Worm (Caenorhabditis elegans): ENCODE measurements around the gene set-9.

Gene set-9

ce11 chrIV:4347578-4348003 lies 39.9 kb downstream of the set-9 start (continued):
- TF ChIP-seq mxl-3 (GFP tag; optimal IDR thresholded peaks at IDR 0.05) (no peak), mdt-29 (GFP tag; IDR thresholded peaks at IDR 0.05) (0 out of 2 replicates have a peak, but pooled peaks have one; percentile 24), daf-19 (GFP tag; conservative IDR thresholded peaks at IDR 0.05) (no peak), tag-97 (GFP tag; IDR thresholded peaks at IDR 0.05) (no peak), ceh-62 (tag; optimal IDR thresholded peaks at IDR 0.05) (no peak), daf-16 (GFP tag; optimal IDR thresholded peaks at IDR 0.05) (no peak), daf-16 (tag; optimal IDR thresholded peaks at IDR 0.05) (peak; percentile 15), lsy-2 (tag; optimal IDR thresholded peaks at IDR 0.05) (no peak), ctbp-1 (GFP tag; IDR thresholded peaks at IDR 0.05) (no peak), rbr-2 (tag; optimal IDR thresholded peaks at IDR 0.05) (no peak), Y105C5A.15 (GFP tag; IDR thresholded peaks at IDR 0.05) (no peak), nhr-77 (tag; optimal IDR thresholded peaks at IDR 0.05) (no peak), F49E8.2 (tag; optimal IDR thresholded peaks at IDR 0.05; ENCODE audit: borderline replicate concordance) (peak; percentile 68), duxl-1 (tag; optimal IDR thresholded peaks at IDR 0.05; ENCODE audit: poor library complexity) (peak; percentile 56), madf-9 (GFP tag; conservative IDR thresholded peaks at IDR 0.05) (no peak), tra-1 (GFP tag; IDR thresholded peaks at IDR 0.05) (no peak), hlh-30 (tag; optimal IDR thresholded peaks at IDR 0.05; ENCODE audit: insufficient read depth) (no peak), nhr-48 (tag; optimal IDR thresholded peaks at IDR 0.05) (no peak), nhr-42 (GFP tag; IDR thresholded peaks at IDR 0.05) (no peak), cey-2 (tag; optimal IDR thresholded peaks at IDR 0.05; ENCODE audit: borderline replicate concordance, insufficient read depth) (no peak), mes-2 (tag; optimal IDR thresholded peaks at IDR 0.05; ENCODE audit: poor library complexity, severe bottlenecking) (peak; percentile 29), daf-8 (GFP tag; IDR thresholded peaks at IDR 0.05) (no peak), T26A8.4 (GFP tag; IDR thresholded peaks at IDR 0.05) (peak; percentile 51; the same call in 1 of the 2 replicates), ztf-7 (tag; optimal IDR thresholded peaks at IDR 0.05) (no peak), zip-11 (GFP tag; IDR thresholded peaks at IDR 0.05) (no peak), nhr-25 (tag; optimal IDR thresholded peaks at IDR 0.05; ENCODE audit: borderline replicate concordance, insufficient read depth) (no peak), ceh-44 (GFP tag; IDR thresholded peaks at IDR 0.05) (0 out of 2 replicates have a peak, but pooled peaks have one; percentile 25), lin-1 (GFP tag; IDR thresholded peaks at IDR 0.05) (peak; percentile 21; the same call in 1 of the 2 replicates), ZK546.5 (tag; optimal IDR thresholded peaks at IDR 0.05) (no peak), aly-2 (tag; optimal IDR thresholded peaks at IDR 0.05) (no peak), nhr-111 (GFP tag; optimal IDR thresholded peaks at IDR 0.05) (no peak), zfp-2 (tag; optimal IDR thresholded peaks at IDR 0.05) (no peak), jun-1 (tag; optimal IDR thresholded peaks at IDR 0.05) (no peak), ZK337.2 (GFP tag; IDR thresholded peaks at IDR 0.05) (no peak), mdl-1 (tag; optimal IDR thresholded peaks at IDR 0.05) (no peak), unc-39 (tag; optimal IDR thresholded peaks at IDR 0.05) (no peak), arid-1 (GFP tag; conservative IDR thresholded peaks at IDR 0.05) (peak; percentile 16), pqm-1 (tag; optimal IDR thresholded peaks at IDR 0.05) (no peak), skn-1 (tag; optimal IDR thresholded peaks at IDR 0.05) (no peak), lin-38 (GFP tag; IDR thresholded peaks at IDR 0.05) (peak; percentile 95), spr-1 (tag; optimal IDR thresholded peaks at IDR 0.05) (no peak), snpc-4 (tag; optimal IDR thresholded peaks at IDR 0.05) (peak; percentile 61), mxl-2 (GFP tag; conservative IDR thresholded peaks at IDR 0.05) (no peak), attf-4 (tag; optimal IDR thresholded peaks at IDR 0.05) (no peak), T20F7.1 (GFP tag; optimal IDR thresholded peaks at IDR 0.05) (no peak), hlh-11 (tag; optimal IDR thresholded peaks at IDR 0.05) (no peak)
